Worm (Caenorhabditis elegans): ENCODE results near the gene ZK177.9.

ce11 chrII:5496375-5496774, 21.2 kb downstream of the ZK177.9 start, which contains the start of gene F12A10.1:
- TF ChIP-seq nhr-12 (tag; optimal IDR thresholded peaks at IDR 0.05) (no peak), lin-32 (GFP tag; optimal IDR thresholded peaks at IDR 0.05) (no peak), mep-1 (tag; optimal IDR thresholded peaks at IDR 0.05) (no peak), lin-13 (tag; optimal IDR thresholded peaks at IDR 0.05) (no peak), unc-120 (tag; optimal IDR thresholded peaks at IDR 0.05; ENCODE audit: poor library complexity, severe bottlenecking) (no peak), unc-39 (tag; optimal IDR thresholded peaks at IDR 0.05) (no peak), unc-62 (GFP tag; optimal IDR thresholded peaks at IDR 0.05) (no peak), nhr-237 (tag; optimal IDR thresholded peaks at IDR 0.05) (no peak), nhr-28 (tag; optimal IDR thresholded peaks at IDR 0.05) (no peak)

All from whole organism, mixed stage, embryonic.